Fruit fly (Drosophila melanogaster) whole organism, embryonic: ENCODE results near the gene brv3.

ENCODE experiments used
- B-H1 ChIP-seq: fragments of 200-800 bp; sonication (Bioruptor generic); IDR thresholded peaks from 3 replicates; pipeline ENCODE4 v1.3.6; 2022; ENCODE audit warnings: missing biosample characterization, missing genetic modification characterization
- Blimp-1 ChIP-seq: fragments of 200-800 bp; sonication (Bioruptor generic); optimal IDR thresholded peaks from 3 replicates; lab custom pipeline; 2018; ENCODE audit warnings: missing biosample characterization, missing genetic modification characterization, mild to moderate bottlenecking, moderate library complexity, missing genetic modification reagents
- CG3726 ChIP-seq: fragments of 200-800 bp; sonication (Bioruptor generic); IDR thresholded peaks from 3 replicates; pipeline ENCODE4, ENCODE4 v1.3.6; 2022; ENCODE audit warnings: missing biosample characterization, missing genetic modification characterization
- CHES-1-like ChIP-seq: fragments of 200-800 bp; sonication (Bioruptor generic); optimal IDR thresholded peaks from 2 replicates; lab custom pipeline; 2016; ENCODE audit warnings: missing biosample characterization, missing genetic modification characterization
- CrebB ChIP-seq: fragments of 200-800 bp; sonication (Bioruptor generic); optimal IDR thresholded peaks from 3 replicates; lab custom pipeline; 2018; ENCODE audit warnings: missing biosample characterization, mild to moderate bottlenecking, missing genetic modification characterization
- Dip2 ChIP-seq: fragments of 200-800 bp; sonication (Bioruptor generic); IDR thresholded peaks from 2 replicates; pipeline ENCODE4 v1.3.6; 2022; ENCODE audit warnings: missing biosample characterization, missing genetic modification characterization
- H2.0 ChIP-seq: fragments of 200-800 bp; sonication (Bioruptor generic); IDR thresholded peaks from 2 replicates; pipeline ENCODE4 v1.3.6; 2022; ENCODE audit warnings: missing biosample characterization, missing genetic modification characterization
- Sin3A ChIP-seq: fragments of >200 bp; optimal IDR thresholded peaks from 2 replicates; lab custom pipeline; 2018
- abd-A ChIP-seq: fragments of 200-800 bp; sonication (Bioruptor generic); optimal IDR thresholded peaks from 3 replicates; lab custom pipeline; 2019; ENCODE audit warnings: missing biosample characterization, mild to moderate bottlenecking, missing genetic modification characterization, moderate library complexity
- ewg ChIP-seq: fragments of 200-800 bp; sonication (Bioruptor generic); optimal IDR thresholded peaks from 3 replicates; lab custom pipeline; 2017; ENCODE audit warnings: mild to moderate bottlenecking, missing biosample characterization, missing genetic modification reagents, missing genetic modification characterization
- gsb ChIP-seq: fragments of 200-800 bp; sonication (Bioruptor generic); IDR thresholded peaks from 2 replicates; pipeline ENCODE4 v1.3.6; 2022; ENCODE audit warnings: missing biosample characterization, missing genetic modification characterization
- ind ChIP-seq: fragments of 200-800 bp; sonication (Bioruptor generic); optimal IDR thresholded peaks from 3 replicates; lab custom pipeline; 2016; ENCODE audit warnings: missing biosample characterization, missing genetic modification characterization
- psq ChIP-seq: fragments of 200-800 bp; sonication (Bioruptor generic); optimal IDR thresholded peaks from 2 replicates; lab custom pipeline; 2017; ENCODE audit warnings: missing biosample characterization, missing genetic modification characterization
- row ChIP-seq: fragments of 200-800 bp; sonication (Bioruptor generic); IDR thresholded peaks from 3 replicates; pipeline ENCODE4 v1.3.6; 2022; ENCODE audit warnings: missing biosample characterization, missing genetic modification characterization

- TF ChIP-seq gsb (GFP tag; lab: Robert Waterston, UW) (no peak), CrebB (no peak), H2.0 (GFP tag; lab: Robert Waterston, UW) (no peak), abd-A (no peak), row (GFP tag; lab: Robert Waterston, UW) (no peak), B-H1 (GFP tag; lab: Robert Waterston, UW) (no peak), ewg (GFP tag; lab: Kevin White, UChicago) (no peak), Blimp-1 (GFP tag; lab: Kevin White, UChicago) (no peak), CG3726 (GFP tag; lab: Robert Waterston, UW) (no peak), CHES-1-like (GFP tag; lab: Kevin White, UChicago) (no peak), ind (GFP tag; lab: Kevin White, UChicago) (no peak), Dip2 (no peak), psq (GFP tag; lab: Kevin White, UChicago) (no peak), Sin3A (lab: Kevin White, UChicago) (no peak)
These were observed 24.6 kb upstream of the brv3 start for dm6 chrX:2648959-2649358.
